Worm (Caenorhabditis elegans): ENCODE measurements around the gene ZC373.3.

ce11 chrX:10085073-10085472, 24.7 kb downstream of the ZC373.3 start:
- TF ChIP-seq madf-10 (tag; optimal IDR thresholded peaks at IDR 0.05) (no peak), Y67H2A.10 (GFP tag; conservative IDR thresholded peaks at IDR 0.05) (no peak), ama-1 (optimal IDR thresholded peaks at IDR 0.05) (no peak), ama-1 (GFP tag; optimal IDR thresholded peaks at IDR 0.05) (no peak), sea-2 (GFP tag; IDR thresholded peaks at IDR 0.05) (no peak), zfh-2 (GFP tag; conservative IDR thresholded peaks at IDR 0.05) (no peak), pbrm-1 (GFP tag; IDR thresholded peaks at IDR 0.05) (no peak), ceh-27 (GFP tag; optimal IDR thresholded peaks at IDR 0.05) (no peak), nhr-80 (tag; optimal IDR thresholded peaks at IDR 0.05) (no peak), unc-130 (GFP tag; optimal IDR thresholded peaks at IDR 0.05) (no peak), ztf-3 (GFP tag; optimal IDR thresholded peaks at IDR 0.05) (no peak), B0261.1 (tag; optimal IDR thresholded peaks at IDR 0.05) (no peak), mcd-1 (GFP tag; IDR thresholded peaks at IDR 0.05) (no peak), nhr-90 (tag; optimal IDR thresholded peaks at IDR 0.05) (no peak)
